Worm (Caenorhabditis elegans) whole organism, L4 larva: Measurements from ENCODE around the gene Y67D8C.9.

ENCODE experiments used
- R02D3.7 ChIP-seq: fragments of 150-350 bp; sonication (generic microtip); optimal IDR thresholded peaks from 3 replicates; lab custom pipeline; 2014; ENCODE audit warnings: missing biosample characterization, missing genetic modification characterization
- Y48G9A.11 ChIP-seq: fragments of 200-800 bp; sonication (Bioruptor generic); IDR thresholded peaks from 2 replicates; pipeline ENCODE4 v1.3.6; 2022; ENCODE audit warnings: missing genetic modification reagents, missing genetic modification characterization, missing compliant biosample characterization
- daf-8 ChIP-seq: fragments of 200-800 bp; sonication (Bioruptor generic); IDR thresholded peaks from 2 replicates; pipeline ENCODE4 v1.3.6; 2022; ENCODE audit warnings: missing genetic modification characterization, missing compliant biosample characterization
- dve-1 ChIP-seq: sonication (generic microtip); optimal IDR thresholded peaks from 2 replicates; lab custom pipeline; 2017; ENCODE audit warnings: antibody characterized with exemption, mild to moderate bottlenecking, missing genetic modification characterization, missing compliant biosample characterization; ENCODE audit not compliant: insufficient read depth
- egl-27 ChIP-seq: sonication (generic microtip); optimal IDR thresholded peaks from 3 replicates; lab custom pipeline; 2017; ENCODE audit warnings: missing biosample characterization, missing genetic modification reagents, missing genetic modification characterization
- fkh-10 ChIP-seq: fragments of 150-350 bp; optimal IDR thresholded peaks from 2 replicates; lab custom pipeline; 2014; ENCODE audit warnings: missing biosample characterization, missing genetic modification reagents, missing genetic modification characterization
- fos-1 ChIP-seq: fragments of 150-350 bp; optimal IDR thresholded peaks from 2 replicates; lab custom pipeline; 2014; ENCODE audit warnings: missing biosample characterization, missing genetic modification characterization
- jun-1 ChIP-seq: fragments of 150-350 bp; optimal IDR thresholded peaks from 2 replicates; lab custom pipeline; 2014; ENCODE audit warnings: missing biosample characterization, missing genetic modification reagents, missing genetic modification characterization
- lin-15B ChIP-seq: fragments of 150-350 bp; sonication (generic microtip); optimal IDR thresholded peaks from 3 replicates; lab custom pipeline; 2014; ENCODE audit warnings: missing biosample characterization, missing genetic modification characterization
- nhr-10 ChIP-seq: fragments of 150-350 bp; optimal IDR thresholded peaks from 2 replicates; lab custom pipeline; 2014; ENCODE audit warnings: missing biosample characterization, missing genetic modification characterization
- snpc-4 ChIP-seq: fragments of 150-350 bp; optimal IDR thresholded peaks from 2 replicates; lab custom pipeline; 2014; ENCODE audit warnings: missing biosample characterization, missing genetic modification characterization
- unc-39 ChIP-seq: sonication (generic microtip); optimal IDR thresholded peaks from 2 replicates; lab custom pipeline; 2017; ENCODE audit warnings: missing biosample characterization, missing genetic modification characterization
- ztf-11 ChIP-seq: fragments of 150-350 bp; optimal IDR thresholded peaks from 2 replicates; lab custom pipeline; 2014; ENCODE audit warnings: missing biosample characterization, missing genetic modification characterization

DNA sequence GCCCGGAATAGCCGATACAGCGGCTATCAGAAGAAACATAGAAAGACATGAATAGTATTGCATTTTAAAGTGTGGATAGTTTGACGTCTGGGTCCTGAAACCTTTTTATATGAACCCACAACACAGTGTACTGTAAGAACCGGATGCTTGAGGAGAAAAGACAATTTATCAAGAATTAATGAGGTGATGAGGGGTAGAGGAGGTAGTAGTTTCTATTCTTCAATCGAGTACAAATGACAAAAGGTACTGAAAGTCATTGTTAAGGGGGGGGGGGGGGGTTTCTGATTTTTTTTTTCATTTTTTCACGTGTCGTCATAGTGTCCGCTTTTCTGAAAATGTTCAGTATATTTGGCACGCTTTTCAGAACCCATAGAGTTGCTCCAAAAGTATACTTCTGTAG lies 19.9 kb downstream of the Y67D8C.9 start, which contains the start of gene Y67D8C.7:
- TF ChIP-seq dve-1 (tag; lab: Kevin White, UChicago) (no peak), lin-15B (no peak), jun-1 (tag; lab: Kevin White, UChicago) (no peak), snpc-4 (no peak), Y48G9A.11 (no peak), R02D3.7 (tag; lab: Kevin White, UChicago) (no peak), nhr-10 (tag; lab: Kevin White, UChicago) (no peak), unc-39 (tag; lab: Kevin White, UChicago) (no peak), fos-1 (no peak), egl-27 (no peak), fkh-10 (GFP tag; lab: Kevin White, UChicago) (no peak), daf-8 (no peak), ztf-11 (tag; lab: Kevin White, UChicago) (no peak)
